Fruit fly (Drosophila melanogaster) whole organism, embryonic: Measurements from ENCODE around the gene CG7386.

Experiments
- Antp ChIP-seq: fragments of 200-800 bp; sonication (Bioruptor generic); optimal IDR thresholded peaks from 3 replicates; lab custom pipeline; 2016; ENCODE audit warnings: missing biosample characterization, missing genetic modification characterization
- Atf-2 ChIP-seq: fragments of 200-800 bp; sonication (Bioruptor generic); optimal IDR thresholded peaks from 2 replicates; lab custom pipeline; 2016; ENCODE audit warnings: missing biosample characterization, missing genetic modification characterization
- Bgb ChIP-seq: fragments of 200-800 bp; sonication (Bioruptor generic); IDR thresholded peaks from 2 replicates; pipeline ENCODE4 v1.3.6; 2022; ENCODE audit warnings: missing biosample characterization, missing genetic modification characterization; ENCODE audit not compliant: partially characterized antibody
- Bteb2 ChIP-seq: fragments of 200-800 bp; sonication (Bioruptor generic); optimal IDR thresholded peaks from 2 replicates; lab custom pipeline; 2016; ENCODE audit warnings: missing biosample characterization, missing genetic modification characterization
- C15 ChIP-seq: fragments of 200-800 bp; sonication (Bioruptor generic); IDR thresholded peaks from 3 replicates; pipeline ENCODE4 v1.3.6; 2022; ENCODE audit warnings: missing biosample characterization, missing genetic modification characterization
- CG12155 ChIP-seq: fragments of 200-800 bp; sonication (Bioruptor generic); optimal IDR thresholded peaks from 3 replicates; lab custom pipeline; 2016; ENCODE audit warnings: missing biosample characterization, missing genetic modification characterization
- CG12659 ChIP-seq: fragments of 200-800 bp; sonication (Bioruptor generic); optimal IDR thresholded peaks from 3 replicates; lab custom pipeline; 2017; ENCODE audit warnings: mild to moderate bottlenecking, missing biosample characterization, missing genetic modification reagents, missing genetic modification characterization
- CG14050 ChIP-seq: fragments of 200-800 bp; sonication (Bioruptor generic); IDR thresholded peaks from 3 replicates; pipeline ENCODE4 v1.3.6; 2022; ENCODE audit warnings: missing biosample characterization, missing genetic modification characterization
- CG17912 ChIP-seq: fragments of 200-800 bp; sonication (Bioruptor generic); optimal IDR thresholded peaks from 2 replicates; lab custom pipeline; 2018; ENCODE audit warnings: missing biosample characterization, mild to moderate bottlenecking, missing genetic modification characterization
- CG2120 ChIP-seq: fragments of 200-800 bp; sonication (Bioruptor generic); optimal IDR thresholded peaks from 3 replicates; lab custom pipeline; 2016; ENCODE audit warnings: missing biosample characterization, missing genetic modification characterization
- CG2889 ChIP-seq: fragments of 200-800 bp; sonication (Bioruptor generic); IDR thresholded peaks from 3 replicates; pipeline ENCODE4 v1.3.6; 2022; ENCODE audit warnings: missing biosample characterization, missing genetic modification characterization
- CG30403 ChIP-seq: fragments of 200-800 bp; sonication (Bioruptor generic); optimal IDR thresholded peaks from 3 replicates; lab custom pipeline; 2016; ENCODE audit warnings: missing biosample characterization, missing genetic modification characterization
- CG31365 ChIP-seq: fragments of 200-800 bp; sonication (Bioruptor generic); optimal IDR thresholded peaks from 2 replicates; lab custom pipeline; 2018; ENCODE audit warnings: missing biosample characterization, mild to moderate bottlenecking, missing genetic modification characterization
- CG6765 ChIP-seq: fragments of 200-800 bp; sonication (Bioruptor generic); optimal IDR thresholded peaks from 3 replicates; lab custom pipeline; 2017; ENCODE audit warnings: missing biosample characterization, mild to moderate bottlenecking, missing genetic modification characterization
- CG7372 ChIP-seq: fragments of 200-800 bp; sonication (Bioruptor generic); IDR thresholded peaks from 2 replicates; pipeline ENCODE4 v1.3.6; 2022; ENCODE audit warnings: missing biosample characterization, missing genetic modification characterization
- CG7556 ChIP-seq: fragments of 200-800 bp; sonication (Bioruptor generic); optimal IDR thresholded peaks from 2 replicates; lab custom pipeline; 2017; ENCODE audit warnings: missing biosample characterization, mild to moderate bottlenecking, missing genetic modification characterization
- CG8359 ChIP-seq: fragments of 200-800 bp; sonication (Bioruptor generic); optimal IDR thresholded peaks from 2 replicates; lab custom pipeline; 2017; ENCODE audit warnings: missing biosample characterization, mild to moderate bottlenecking, missing genetic modification characterization, borderline replicate concordance
- CG8924 ChIP-seq: fragments of 200-800 bp; optimal IDR thresholded peaks from 3 replicates; lab custom pipeline; 2019; ENCODE audit warnings: missing biosample characterization, mild to moderate bottlenecking, missing genetic modification characterization, moderate library complexity
- CG8944 ChIP-seq: fragments of 200-800 bp; sonication (Bioruptor generic); optimal IDR thresholded peaks from 3 replicates; lab custom pipeline; 2016; ENCODE audit warnings: missing biosample characterization, missing genetic modification characterization
- CG9797 ChIP-seq: fragments of 200-800 bp; sonication (Bioruptor generic); optimal IDR thresholded peaks from 3 replicates; lab custom pipeline; 2018; ENCODE audit warnings: missing biosample characterization, mild to moderate bottlenecking, missing genetic modification characterization
- CHES-1-like ChIP-seq: fragments of 200-800 bp; sonication (Bioruptor generic); optimal IDR thresholded peaks from 2 replicates; lab custom pipeline; 2016; ENCODE audit warnings: missing biosample characterization, missing genetic modification characterization
- Chrac-16 ChIP-seq: fragments of 200-800 bp; sonication (Bioruptor generic); optimal IDR thresholded peaks from 3 replicates; lab custom pipeline; 2016; ENCODE audit warnings: missing biosample characterization, missing genetic modification characterization
- CrebB ChIP-seq: fragments of 200-800 bp; sonication (Bioruptor generic); optimal IDR thresholded peaks from 3 replicates; lab custom pipeline; 2018; ENCODE audit warnings: missing biosample characterization, mild to moderate bottlenecking, missing genetic modification characterization
- D ChIP-seq, 2 experiments: fragments of 200-800 bp in 1 of 2; fragments of >200 bp in 1 of 2; sonication (Bioruptor generic) in 1 of 2; optimal IDR thresholded peaks; 2 replicates in 1 of 2; 3 replicates in 1 of 2; lab custom pipeline; 2017; ENCODE audit warnings: mild to moderate bottlenecking in 1 of 2, missing biosample characterization in 1 of 2, missing genetic modification characterization in 1 of 2, missing genetic modification reagents in 1 of 2
- Deaf1 ChIP-seq: fragments of 200-800 bp; optimal IDR thresholded peaks from 3 replicates; lab custom pipeline; 2019; ENCODE audit warnings: missing biosample characterization, mild to moderate bottlenecking, missing genetic modification characterization, moderate library complexity
- Dref ChIP-seq: fragments of 200-800 bp; sonication (Bioruptor generic); IDR thresholded peaks from 2 replicates; pipeline ENCODE4 v1.3.6; 2022; ENCODE audit warnings: missing biosample characterization, missing genetic modification characterization
- Hr51 ChIP-seq, 2 experiments: fragments of 200-800 bp; sonication (Bioruptor generic); optimal IDR thresholded peaks; 2 replicates in 1 of 2; 3 replicates in 1 of 2; lab custom pipeline; 2016 to 2018; ENCODE audit warnings: missing biosample characterization in 2 of 2, missing genetic modification characterization in 2 of 2, mild to moderate bottlenecking in 1 of 2, moderate library complexity in 1 of 2
- MTF-1 ChIP-seq: fragments of 200-800 bp; sonication (Bioruptor generic); optimal IDR thresholded peaks from 2 replicates; lab custom pipeline; 2018; ENCODE audit warnings: missing biosample characterization, mild to moderate bottlenecking, missing genetic modification characterization, borderline replicate concordance
- Oaz ChIP-seq: fragments of 200-800 bp; sonication (Bioruptor generic); IDR thresholded peaks from 2 replicates; pipeline ENCODE4 v1.3.6; 2022; ENCODE audit warnings: missing biosample characterization, missing genetic modification characterization
- PHDP ChIP-seq: fragments of 200-800 bp; sonication (Bioruptor generic); optimal IDR thresholded peaks from 3 replicates; lab custom pipeline; 2018; ENCODE audit warnings: missing biosample characterization, mild to moderate bottlenecking, missing genetic modification characterization, moderate library complexity
- Scr ChIP-seq: fragments of 200-800 bp; sonication (Bioruptor generic); IDR thresholded peaks from 2 replicates; pipeline ENCODE4 v1.3.6; 2022; ENCODE audit warnings: missing biosample characterization, missing genetic modification characterization; ENCODE audit not compliant: partially characterized antibody
- Sox100B ChIP-seq: fragments of 200-800 bp; sonication (Bioruptor generic); optimal IDR thresholded peaks from 3 replicates; lab custom pipeline; 2018; ENCODE audit warnings: missing biosample characterization, mild to moderate bottlenecking, missing genetic modification characterization
- chn ChIP-seq: fragments of 200-800 bp; sonication (Bioruptor generic); optimal IDR thresholded peaks from 2 replicates; lab custom pipeline; 2016; ENCODE audit warnings: missing biosample characterization, missing genetic modification characterization
- crc ChIP-seq: fragments of 200-800 bp; sonication (Bioruptor generic); optimal IDR thresholded peaks from 2 replicates; lab custom pipeline; 2016; ENCODE audit warnings: missing biosample characterization, missing genetic modification characterization
- fd102C ChIP-seq: fragments of 200-800 bp; sonication (Bioruptor generic); optimal IDR thresholded peaks from 2 replicates; lab custom pipeline; 2018; ENCODE audit warnings: missing biosample characterization, mild to moderate bottlenecking, missing genetic modification characterization, moderate library complexity
- gcm2 ChIP-seq: fragments of 200-800 bp; sonication (Bioruptor generic); optimal IDR thresholded peaks from 2 replicates; lab custom pipeline; 2016; ENCODE audit warnings: missing biosample characterization, missing genetic modification characterization
- gsb-n ChIP-seq: fragments of 200-800 bp; sonication (Bioruptor generic); optimal IDR thresholded peaks from 3 replicates; lab custom pipeline; 2018; ENCODE audit warnings: missing biosample characterization, mild to moderate bottlenecking, missing genetic modification characterization
- gt ChIP-seq: fragments of 200-800 bp; sonication (Bioruptor generic); IDR thresholded peaks from 2 replicates; pipeline ENCODE4 v1.3.6; 2022; ENCODE audit warnings: missing biosample characterization, missing genetic modification characterization
- kay ChIP-seq: fragments of 200-800 bp; sonication (Bioruptor generic); optimal IDR thresholded peaks from 2 replicates; lab custom pipeline; 2016; ENCODE audit warnings: missing biosample characterization, missing genetic modification characterization
- lola ChIP-seq, 3 experiments: fragments of >200 bp in 2 of 3; fragments of 200-800 bp in 1 of 3; sonication (Bioruptor generic) in 1 of 3; optimal IDR thresholded peaks; 2 replicates each; lab custom pipeline; 2017 to 2019; ENCODE audit warnings: missing biosample characterization in 3 of 3, missing genetic modification characterization in 3 of 3, mild to moderate bottlenecking in 1 of 3, moderate library complexity in 1 of 3
- mld ChIP-seq: fragments of 200-800 bp; sonication (Bioruptor generic); IDR thresholded peaks from 3 replicates; pipeline ENCODE4 v1.3.6; 2022; ENCODE audit warnings: missing biosample characterization, missing genetic modification characterization; ENCODE audit not compliant: partially characterized antibody
- p53 ChIP-seq: fragments of 200-800 bp; sonication (Bioruptor generic); optimal IDR thresholded peaks from 2 replicates; lab custom pipeline; 2016; ENCODE audit warnings: missing biosample characterization, missing genetic modification characterization
- psq ChIP-seq: fragments of 200-800 bp; sonication (Bioruptor generic); optimal IDR thresholded peaks from 2 replicates; lab custom pipeline; 2017; ENCODE audit warnings: missing biosample characterization, missing genetic modification characterization
- repo ChIP-seq: fragments of 200-800 bp; sonication (Bioruptor generic); optimal IDR thresholded peaks from 2 replicates; lab custom pipeline; 2016; ENCODE audit warnings: missing biosample characterization, missing genetic modification characterization
- slbo ChIP-seq: fragments of 200-800 bp; sonication (Bioruptor generic); IDR thresholded peaks from 2 replicates; pipeline ENCODE4 v1.3.6; 2022; ENCODE audit warnings: missing biosample characterization, missing genetic modification characterization
- sr ChIP-seq: fragments of 200-800 bp; sonication (Bioruptor generic); IDR thresholded peaks from 3 replicates; pipeline ENCODE4 v1.3.6; 2022; ENCODE audit warnings: missing biosample characterization, missing genetic modification characterization
- stwl ChIP-seq: fragments of 200-800 bp; sonication (Bioruptor generic); optimal IDR thresholded peaks from 3 replicates; lab custom pipeline; 2018; ENCODE audit warnings: missing biosample characterization, mild to moderate bottlenecking, missing genetic modification characterization, moderate library complexity
- tin ChIP-seq: fragments of 200-800 bp; sonication (Bioruptor generic); optimal IDR thresholded peaks from 3 replicates; lab custom pipeline; 2016; ENCODE audit warnings: missing biosample characterization, missing genetic modification characterization
- unpg ChIP-seq: fragments of 200-800 bp; sonication (Bioruptor generic); optimal IDR thresholded peaks from 3 replicates; lab custom pipeline; 2018; ENCODE audit warnings: missing biosample characterization, mild to moderate bottlenecking, missing genetic modification characterization, moderate library complexity
- wor ChIP-seq: fragments of 200-800 bp; sonication (Bioruptor generic); IDR thresholded peaks from 2 replicates; pipeline ENCODE4 v1.3.6; 2022; ENCODE audit warnings: missing biosample characterization, missing genetic modification characterization

The CG7386 gene

DNA sequence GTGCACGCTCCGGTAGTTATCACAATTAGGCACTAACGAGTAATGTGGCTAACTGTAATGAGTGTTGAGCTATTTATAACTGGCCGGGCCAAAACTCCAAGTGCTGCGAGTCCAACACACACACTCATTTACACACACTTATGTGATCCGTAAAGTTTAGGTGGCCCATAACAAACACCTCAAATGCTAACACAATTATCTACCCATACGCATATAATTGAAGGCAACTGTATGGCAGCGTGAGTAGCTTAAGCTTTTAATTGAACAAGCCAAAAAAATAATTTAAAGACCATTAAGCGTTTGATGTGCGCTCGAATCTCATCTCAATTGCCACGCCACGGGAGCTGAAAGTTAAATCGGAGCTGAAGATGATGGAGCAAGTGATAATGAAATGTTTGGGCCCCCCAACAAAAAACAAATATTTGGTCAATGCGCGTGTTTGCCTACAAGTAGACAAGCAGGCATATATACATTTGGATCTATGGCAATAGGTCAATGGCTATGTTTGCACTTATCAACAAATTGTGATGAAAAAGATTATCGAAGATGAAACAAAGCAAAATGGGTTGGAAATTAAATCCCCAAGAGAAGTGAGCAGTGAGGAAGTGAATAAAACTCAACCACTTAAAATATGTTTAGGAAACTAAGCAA is 49.5 kb upstream of the CG7386 start, which contains the start of gene Cpr65Av (continued):
- TF ChIP-seq CG2889, result no peak
- TF ChIP-seq CG8359 (GFP tag; lab: Kevin White, UChicago), result no peak
- TF ChIP-seq stwl (tag; lab: Kevin White, UChicago), result no peak
- TF ChIP-seq C15, result no peak
- TF ChIP-seq CG2120, result no peak
- TF ChIP-seq Sox100B (GFP tag; lab: Kevin White, UChicago), result peak; percentile 38
- TF ChIP-seq gcm2 (GFP tag; lab: Kevin White, UChicago), result no peak
- no peak for TF ChIP-seq Scr (GFP tag; lab: Robert Waterston, UW)
- TF ChIP-seq unpg (GFP tag; lab: Kevin White, UChicago), result peak; percentile 24
- no peak for TF ChIP-seq D (optimal IDR thresholded peaks at IDR 0.05; lab: Kevin White, UChicago)
- TF ChIP-seq D (GFP tag; optimal IDR thresholded peaks at IDR 0.05; lab: Kevin White, UChicago), result no peak
- no peak for TF ChIP-seq CG12659 (GFP tag; lab: Kevin White, UChicago)
- TF ChIP-seq CG31365, result no peak
- no peak for TF ChIP-seq Oaz (GFP tag; lab: Robert Waterston, UW)
- TF ChIP-seq CG14050 (GFP tag; lab: Robert Waterston, UW), result peak; percentile 29; the same call in 1 of the 3 replicates
- TF ChIP-seq gt (GFP tag; lab: Robert Waterston, UW), result no peak
- no peak for TF ChIP-seq CG7556
- TF ChIP-seq CHES-1-like (GFP tag; lab: Kevin White, UChicago), result no peak
- peak in 1 of 2 experiments; percentile 43 for TF ChIP-seq Hr51 (GFP tag; optimal IDR thresholded peaks at IDR 0.05; lab: Kevin White, UChicago)
- TF ChIP-seq crc (GFP tag; lab: Kevin White, UChicago), result no peak
- TF ChIP-seq CG17912 (GFP tag; lab: Kevin White, UChicago), result peak; percentile 13
- TF ChIP-seq fd102C, result no peak
- no peak for TF ChIP-seq gsb-n
- no peak for TF ChIP-seq Chrac-16 (GFP tag; lab: Kevin White, UChicago)
- peak; percentile 54 for TF ChIP-seq PHDP (tag; lab: Kevin White, UChicago)
- no peak for TF ChIP-seq wor (GFP tag; lab: Robert Waterston, UW)
- no peak for TF ChIP-seq tin
- TF ChIP-seq p53 (GFP tag; lab: Kevin White, UChicago), result no peak
- no peak for TF ChIP-seq Atf-2 (GFP tag; lab: Kevin White, UChicago)
- no peak for TF ChIP-seq CG8924 (tag; lab: Kevin White, UChicago)
- TF ChIP-seq slbo (GFP tag; lab: Robert Waterston, UW), result no peak
- no peak for TF ChIP-seq CG12155
- TF ChIP-seq mld, result no peak
- TF ChIP-seq CG8944, result no peak
- TF ChIP-seq kay (GFP tag; lab: Kevin White, UChicago), result no peak
- TF ChIP-seq sr, result 0 out of 3 replicates have a peak, but pooled peaks have one; percentile 24
- TF ChIP-seq Antp (GFP tag; lab: Kevin White, UChicago), result no peak
- TF ChIP-seq CrebB (tag; lab: Kevin White, UChicago), result peak; percentile 26
- TF ChIP-seq CG9797 (GFP tag; lab: Kevin White, UChicago), result no peak
- TF ChIP-seq Dref (GFP tag; lab: Robert Waterston, UW), result no peak
- no peak for TF ChIP-seq chn (GFP tag; lab: Kevin White, UChicago)
- no peak for TF ChIP-seq Bgb (GFP tag; lab: Robert Waterston, UW)
- no peak for TF ChIP-seq repo (GFP tag; lab: Kevin White, UChicago)
- TF ChIP-seq CG6765, result no peak
- no peak for TF ChIP-seq psq (GFP tag; lab: Kevin White, UChicago)
- no peak for TF ChIP-seq Bteb2 (GFP tag; lab: Kevin White, UChicago)
- TF ChIP-seq MTF-1 (GFP tag; lab: Kevin White, UChicago), result peak; percentile 35
- TF ChIP-seq Deaf1 (tag; lab: Kevin White, UChicago), result no peak
- TF ChIP-seq lola (GFP tag; optimal IDR thresholded peaks at IDR 0.05; lab: Kevin White, UChicago), result no peak
- TF ChIP-seq CG30403, result no peak
- TF ChIP-seq CG7372 (GFP tag; lab: Robert Waterston, UW), result no peak
